Worm (Caenorhabditis elegans) whole organism, mixed stage, embryonic: ENCODE results near the gene C31H2.14.
A peak's percentile ranks its signal among the peaks of the same experiment; 100 is the strongest.

Source experiments
- ceh-39 ChIP-seq: fragments of 150-350 bp; optimal IDR thresholded peaks from 2 replicates; lab custom pipeline; 2014; ENCODE audit warnings: missing biosample characterization, missing genetic modification characterization
- ces-1 ChIP-seq: fragments of 150-350 bp; optimal IDR thresholded peaks from 2 replicates; lab custom pipeline; 2014; ENCODE audit warnings: missing biosample characterization, missing genetic modification reagents, missing genetic modification characterization
- elt-1 ChIP-seq: sonication (generic microtip); optimal IDR thresholded peaks from 2 replicates; lab custom pipeline; 2017; ENCODE audit warnings: missing genetic modification characterization, mild to moderate bottlenecking, missing compliant biosample characterization, antibody characterized with exemption, moderate library complexity, borderline replicate concordance; ENCODE audit not compliant: insufficient read depth
- hlh-1 ChIP-seq: fragments of 150-350 bp; optimal IDR thresholded peaks from 2 replicates; lab custom pipeline; 2014; ENCODE audit warnings: missing biosample characterization, missing genetic modification reagents, missing genetic modification characterization
- lin-13 ChIP-seq: fragments of 150-350 bp; optimal IDR thresholded peaks from 2 replicates; lab custom pipeline; 2014; ENCODE audit warnings: missing biosample characterization, missing genetic modification characterization
- lin-32 ChIP-seq: fragments of 200-800 bp; sonication (Bioruptor generic); optimal IDR thresholded peaks from 2 replicates; lab custom pipeline; 2018; ENCODE audit warnings: mild to moderate bottlenecking, missing genetic modification characterization, missing compliant biosample characterization
- lsy-2 ChIP-seq: fragments of 150-350 bp; optimal IDR thresholded peaks from 2 replicates; lab custom pipeline; 2014; ENCODE audit warnings: missing biosample characterization, missing genetic modification characterization
- mls-2 ChIP-seq: sonication (generic microtip); optimal IDR thresholded peaks from 2 replicates; lab custom pipeline; 2016; ENCODE audit warnings: mild to moderate bottlenecking, missing genetic modification characterization, moderate library complexity, missing compliant biosample characterization
- nhr-76 ChIP-seq: sonication (generic microtip); optimal IDR thresholded peaks from 2 replicates; lab custom pipeline; 2017; ENCODE audit warnings: missing biosample characterization, missing genetic modification characterization
- pha-4 ChIP-seq: fragments of 150-350 bp; optimal IDR thresholded peaks from 2 replicates; lab custom pipeline; 2018; ENCODE audit warnings: missing biosample characterization, missing genetic modification reagents, missing genetic modification characterization
- sptf-1 ChIP-seq: sonication (generic microtip); optimal IDR thresholded peaks from 2 replicates; lab custom pipeline; 2017; ENCODE audit warnings: mild to moderate bottlenecking, missing genetic modification characterization, moderate library complexity, missing compliant biosample characterization
- unc-120 ChIP-seq: sonication (generic microtip); optimal IDR thresholded peaks from 2 replicates; lab custom pipeline; 2017; ENCODE audit warnings: missing genetic modification characterization, missing compliant biosample characterization; ENCODE audit not compliant: poor library complexity, severe bottlenecking
- unc-62 ChIP-seq: fragments of 150-350 bp; optimal IDR thresholded peaks from 2 replicates; lab custom pipeline; 2014; ENCODE audit warnings: missing biosample characterization, missing genetic modification reagents, missing genetic modification characterization
- ztf-11 ChIP-seq: fragments of 150-350 bp; optimal IDR thresholded peaks from 2 replicates; lab custom pipeline; 2014; ENCODE audit warnings: missing biosample characterization, missing genetic modification characterization

Gene C31H2.14

ce11 chrX:5195462-5196160 is 47.6 kb downstream of the C31H2.14 start, which contains the start of gene pqn-62:
Gene pqn-62 (plus strand): TSS chrX:5196110.
- peak; percentile 53 for TF ChIP-seq hlh-1 (tag; lab: Kevin White, UChicago)
- TF ChIP-seq ztf-11 (tag; lab: Kevin White, UChicago), result no peak
- TF ChIP-seq unc-62 (GFP tag; lab: Kevin White, UChicago), result peak; percentile 31
- peak; percentile 56 for TF ChIP-seq unc-120 (tag; lab: Kevin White, UChicago)

DNA sequence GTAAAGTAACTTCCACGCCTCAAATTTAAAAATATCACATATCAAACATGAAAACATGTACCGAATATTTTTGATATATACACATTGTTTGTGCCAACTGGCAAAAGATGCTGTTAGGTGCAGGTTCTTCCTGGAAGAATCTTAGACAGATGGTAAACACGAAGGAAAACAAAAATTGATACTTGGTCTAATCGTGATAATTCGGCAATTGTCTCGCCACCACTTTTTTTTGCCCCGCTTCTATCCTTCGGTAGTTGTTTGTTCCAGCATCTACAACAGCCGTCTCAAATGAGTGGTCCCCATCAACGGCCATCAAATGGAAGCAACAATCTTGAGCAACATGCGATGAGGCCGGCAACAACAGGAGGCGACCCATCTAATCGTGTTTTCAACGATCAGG is 49.4 kb downstream of the C31H2.14 start:
- TF ChIP-seq nhr-76 (tag; lab: Kevin White, UChicago) (no peak), hlh-1 (tag; lab: Kevin White, UChicago) (no peak), lsy-2 (tag; lab: Kevin White, UChicago) (no peak), pha-4 (tag; lab: Kevin White, UChicago) (no peak), lin-13 (no peak), sptf-1 (no peak), ces-1 (no peak), ceh-39 (no peak), elt-1 (tag; lab: Kevin White, UChicago) (no peak), mls-2 (tag; lab: Kevin White, UChicago) (no peak), lin-32 (no peak)
